Fruit fly (Drosophila melanogaster): ENCODE measurements around the gene ringer.

The ringer gene

dm6 chr3L:16328207-16328891 lies 30.9 kb downstream of the ringer start, which contains the start of gene CG13058 (continued):
- TF ChIP-seq klu (GFP tag; IDR thresholded peaks at IDR 0.05): no peak
- no peak; the same call in 1 of the 2 replicates for TF ChIP-seq Ravus (GFP tag; IDR thresholded peaks at IDR 0.05)
- peak; percentile 75 for TF ChIP-seq Sox102F (GFP tag; optimal IDR thresholded peaks at IDR 0.05)
- peak; percentile 65 for TF ChIP-seq HmgZ (tag; optimal IDR thresholded peaks at IDR 0.05)
- TF ChIP-seq grau (tag; optimal IDR thresholded peaks at IDR 0.05): peak; percentile 79
- peak; percentile 7 for TF ChIP-seq MTF-1 (GFP tag; optimal IDR thresholded peaks at IDR 0.05; ENCODE audit: borderline replicate concordance)
- TF ChIP-seq dysf (GFP tag; IDR thresholded peaks at IDR 0.05): peak; percentile 66
- no peak for TF ChIP-seq Gsc (GFP tag; IDR thresholded peaks at IDR 0.05)
- peak; percentile 65 for TF ChIP-seq Drgx (GFP tag; IDR thresholded peaks at IDR 0.05)
- TF ChIP-seq CG7786 (GFP tag; optimal IDR thresholded peaks at IDR 0.05): peak; percentile 61
- TF ChIP-seq CG34224 (GFP tag; IDR thresholded peaks at IDR 0.05; ENCODE audit: partially characterized antibody): no peak
- TF ChIP-seq crol (GFP tag; IDR thresholded peaks at IDR 0.05): peak; percentile 69
- TF ChIP-seq Kr (GFP tag; optimal IDR thresholded peaks at IDR 0.05): no peak
- peak; percentile 44; the same call in 1 of the 2 replicates for TF ChIP-seq Lim3 (GFP tag; IDR thresholded peaks at IDR 0.05)
- TF ChIP-seq CG8089 (GFP tag; optimal IDR thresholded peaks at IDR 0.05): peak; percentile 41
- TF ChIP-seq CG9609 (GFP tag; optimal IDR thresholded peaks at IDR 0.05): peak; percentile 61
- no peak for TF ChIP-seq Stat92E (GFP tag; optimal IDR thresholded peaks at IDR 0.05)
- TF ChIP-seq NfI (GFP tag; optimal IDR thresholded peaks at IDR 0.05): peak; percentile 67
- no peak for TF ChIP-seq Sry-β (GFP tag; optimal IDR thresholded peaks at IDR 0.05)
- peak; percentile 82 for TF ChIP-seq CG14014 (GFP tag; IDR thresholded peaks at IDR 0.05)
- TF ChIP-seq Aef1 (GFP tag; IDR thresholded peaks at IDR 0.05): peak; percentile 64
- peak; percentile 43 for TF ChIP-seq CG3281 (GFP tag; optimal IDR thresholded peaks at IDR 0.05)
- peak; percentile 65 for TF ChIP-seq Dip3 (GFP tag; optimal IDR thresholded peaks at IDR 0.05)
- peak; percentile 32 for TF ChIP-seq run (tag; optimal IDR thresholded peaks at IDR 0.05)
- TF ChIP-seq Bdp1 (GFP tag; optimal IDR thresholded peaks at IDR 0.05): peak; percentile 10
- no peak for TF ChIP-seq CG7745 (tag; optimal IDR thresholded peaks at IDR 0.05)
- peak; percentile 37 for TF ChIP-seq slp2 (GFP tag; optimal IDR thresholded peaks at IDR 0.05)
- TF ChIP-seq HHEX (GFP tag; optimal IDR thresholded peaks at IDR 0.05): peak; percentile 59
- TF ChIP-seq odd (GFP tag; optimal IDR thresholded peaks at IDR 0.05): peak; percentile 64
- TF ChIP-seq PHDP (tag; optimal IDR thresholded peaks at IDR 0.05): peak; percentile 69
- peak; percentile 45 for TF ChIP-seq dm (GFP tag; optimal IDR thresholded peaks at IDR 0.05)
- peak; percentile 84 for TF ChIP-seq CG12769 (tag; optimal IDR thresholded peaks at IDR 0.05)
- TF ChIP-seq Nf-YA (GFP tag; IDR thresholded peaks at IDR 0.05): peak; percentile 54
- TF ChIP-seq cwo (GFP tag; optimal IDR thresholded peaks at IDR 0.05): peak; percentile 38
- TF ChIP-seq Usf (GFP tag; optimal IDR thresholded peaks at IDR 0.05): peak; percentile 12

dm6 chr3L:16327776-16328175 lies 31.5 kb downstream of the ringer start, which contains the start of gene CG13038:
Gene CG13038, minus strand, starts transcription at chr3L:16327893.
- TF ChIP-seq kay (GFP tag; optimal IDR thresholded peaks at IDR 0.05) (no peak), CG2120 (GFP tag; optimal IDR thresholded peaks at IDR 0.05) (no peak), Ada2b (GFP tag; IDR thresholded peaks at IDR 0.05) (no peak), fd102C (GFP tag; optimal IDR thresholded peaks at IDR 0.05) (no peak), ap (GFP tag; IDR thresholded peaks at IDR 0.05) (no peak), otp (GFP tag; IDR thresholded peaks at IDR 0.05) (no peak), CG9932 (GFP tag; IDR thresholded peaks at IDR 0.05) (no peak; the same call in 1 of the 2 replicates), B-H1 (GFP tag; IDR thresholded peaks at IDR 0.05) (no peak), CG17361 (GFP tag; IDR thresholded peaks at IDR 0.05) (no peak), sd (tag; optimal IDR thresholded peaks at IDR 0.05) (peak; percentile 26), wek (GFP tag; optimal IDR thresholded peaks at IDR 0.05) (no peak), psq (GFP tag; optimal IDR thresholded peaks at IDR 0.05) (no peak), CG10274 (GFP tag; optimal IDR thresholded peaks at IDR 0.05) (no peak), cad (GFP tag; optimal IDR thresholded peaks at IDR 0.05) (no peak), CG17802 (tag; optimal IDR thresholded peaks at IDR 0.05) (no peak), CG14965 (GFP tag; optimal IDR thresholded peaks at IDR 0.05; ENCODE audit: borderline replicate concordance) (no peak), CG10565 (GFP tag; optimal IDR thresholded peaks at IDR 0.05) (no peak)

Measured in whole organism, embryonic.